Worm (Caenorhabditis elegans) whole organism, mixed stage, embryonic: ENCODE results near the gene pdl-1.

Experiments used
- mep-1 ChIP-seq: fragments of 150-350 bp; optimal IDR thresholded peaks from 2 replicates; lab custom pipeline; 2017; ENCODE audit warnings: missing biosample characterization, missing genetic modification reagents, missing genetic modification characterization, inconsistent platforms
- snpc-4 ChIP-seq: fragments of 150-350 bp; optimal IDR thresholded peaks from 2 replicates; lab custom pipeline; 2014; ENCODE audit warnings: missing biosample characterization, missing genetic modification characterization

- TF ChIP-seq mep-1 (tag; lab: Kevin White, UChicago) (peak; percentile 98), snpc-4 (tag; lab: Kevin White, UChicago) (no peak)
Observed at ce11 chrII:7151969-7152631, 31.5 kb upstream of the pdl-1 start, which contains the start of gene fust-1.
